Worm (Caenorhabditis elegans) whole organism, L2 larva: ENCODE results near the gene F33A8.7.

Experiments
- C34F6.9 ChIP-seq: fragments of 150-350 bp; optimal IDR thresholded peaks from 2 replicates; lab custom pipeline; 2014; ENCODE audit warnings: missing biosample characterization, missing genetic modification characterization
- elt-3 ChIP-seq: sonication (generic microtip); optimal IDR thresholded peaks from 2 replicates; lab custom pipeline; 2017; ENCODE audit warnings: missing biosample characterization, missing genetic modification characterization
- lin-11 ChIP-seq: fragments of 150-350 bp; sonication (generic microtip); optimal IDR thresholded peaks from 2 replicates; lab custom pipeline; 2014; ENCODE audit warnings: missing biosample characterization, missing genetic modification characterization, inconsistent platforms, mixed read lengths
- lin-13 ChIP-seq: fragments of 150-350 bp; optimal IDR thresholded peaks from 2 replicates; lab custom pipeline; 2014; ENCODE audit warnings: missing biosample characterization, missing genetic modification reagents, missing genetic modification characterization
- nhr-25 ChIP-seq: fragments of 150-350 bp; sonication (generic microtip); optimal IDR thresholded peaks from 3 replicates; lab custom pipeline; 2014; ENCODE audit warnings: missing biosample characterization, missing genetic modification characterization
- ztf-4 ChIP-seq: fragments of 150-350 bp; optimal IDR thresholded peaks from 2 replicates; lab custom pipeline; 2014; ENCODE audit warnings: missing biosample characterization, missing genetic modification characterization

DNA sequence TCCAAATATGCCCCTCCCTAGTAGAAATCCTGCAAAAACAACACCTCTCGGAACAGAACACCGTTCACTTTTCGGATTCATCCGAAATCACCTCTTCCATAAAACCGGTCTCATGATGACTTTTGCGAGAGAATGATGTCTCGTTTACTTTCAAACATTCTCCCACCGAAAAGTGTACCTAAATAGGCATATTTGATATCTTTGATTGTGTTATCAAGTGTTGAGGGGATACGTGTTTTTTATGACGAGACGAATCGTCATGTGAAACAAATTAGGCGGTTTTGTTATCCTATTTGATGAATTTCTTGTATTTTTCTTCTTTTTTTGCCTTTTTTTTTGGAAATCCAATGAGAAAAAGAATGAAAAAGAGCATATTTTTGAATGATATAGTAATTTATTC lies 10.3 kb downstream of the F33A8.7 start:
- no peak for TF ChIP-seq elt-3 (tag; lab: Kevin White, UChicago)
- TF ChIP-seq lin-13 (GFP tag; lab: Kevin White, UChicago): no peak
- no peak for TF ChIP-seq ztf-4
- no peak for TF ChIP-seq C34F6.9 (tag; lab: Kevin White, UChicago)
- TF ChIP-seq lin-11: no peak
- peak; percentile 73 for TF ChIP-seq nhr-25 (tag; lab: Kevin White, UChicago)
